Worm (Caenorhabditis elegans): ENCODE measurements around the gene K09C4.7.
A peak's percentile ranks its signal among the peaks of the same experiment; 100 is the strongest.

K09C4.7 gene

DNA sequence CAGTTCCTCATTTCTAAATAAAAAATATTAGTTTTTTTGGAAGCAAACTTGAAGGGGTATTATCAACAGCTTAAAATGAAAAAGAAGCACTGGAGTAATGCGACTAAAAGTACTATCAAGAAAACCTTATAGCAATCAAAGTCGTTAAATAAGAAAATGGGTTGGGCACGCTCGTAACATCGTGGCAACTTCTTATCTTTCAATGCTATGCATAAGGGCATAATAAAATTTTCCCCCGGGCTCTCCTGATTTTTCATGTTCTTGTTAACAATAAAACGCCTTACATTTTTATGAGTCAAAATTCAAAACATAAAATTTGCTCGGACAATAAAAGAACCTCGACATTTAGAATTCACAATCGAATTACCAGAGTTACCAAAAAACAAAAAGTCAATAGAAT lies 29.1 kb upstream of the K09C4.7 start, which contains the start of gene irg-7:
Gene irg-7 (minus strand): TSS at position 23 of the 400 bp plus-strand sequence.
- TF ChIP-seq fos-1 (tag; optimal IDR thresholded peaks at IDR 0.05) (peak; percentile 57), crh-2 (tag; optimal IDR thresholded peaks at IDR 0.05) (peak; percentile 59), sma-9 (GFP tag; optimal IDR thresholded peaks at IDR 0.05) (peak; percentile 14), sma-9 (tag; optimal IDR thresholded peaks at IDR 0.05) (no peak), nhr-237 (tag; optimal IDR thresholded peaks at IDR 0.05) (no peak)

DNA sequence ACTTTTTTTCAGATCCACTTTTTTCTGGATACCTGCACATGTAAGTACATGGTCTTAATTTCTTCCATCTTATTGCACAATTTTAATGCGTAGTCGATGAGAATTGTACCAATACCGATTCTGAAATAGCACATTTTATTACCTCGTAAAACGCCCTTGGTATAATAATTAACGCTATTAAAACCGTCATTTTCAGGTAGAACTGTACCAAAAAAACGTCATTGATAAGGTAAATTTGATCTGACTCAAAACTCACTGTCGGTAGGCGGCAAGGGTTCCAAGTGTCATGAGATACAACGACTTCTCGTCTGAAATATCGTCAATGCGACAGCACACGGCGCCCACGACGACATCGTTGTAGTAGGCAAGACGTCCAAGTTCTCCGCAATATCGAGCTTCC lies 28.3 kb upstream of the K09C4.7 start:
- TF ChIP-seq fos-1 (tag; optimal IDR thresholded peaks at IDR 0.05) (peak; percentile 25), nhr-23 (tag; optimal IDR thresholded peaks at IDR 0.05) (no peak)

DNA sequence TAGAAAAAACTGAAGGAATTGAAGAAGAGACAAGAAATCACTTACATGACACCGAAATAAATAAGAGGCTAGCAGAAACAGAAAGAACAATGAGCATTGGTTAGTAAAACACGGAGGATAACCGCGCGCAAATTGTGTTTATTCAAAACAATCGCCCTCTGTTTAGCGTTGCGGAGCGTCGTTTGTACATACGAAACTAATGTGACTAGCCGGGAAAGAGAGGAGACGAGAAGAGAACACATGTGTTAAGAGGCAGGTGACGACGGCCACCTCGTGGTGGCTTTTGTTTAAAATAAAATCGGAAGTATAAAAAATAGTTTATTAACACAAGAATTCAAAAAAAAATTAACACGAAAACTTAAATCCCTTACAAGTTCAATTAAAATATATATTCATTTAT lies 26.9 kb upstream of the K09C4.7 start, which contains the start of gene F40F4.7:
Gene F40F4.7 (minus strand): TSS at position 122 of the 400 bp plus-strand sequence.
- peak; percentile 33 for TF ChIP-seq crh-2 (tag; optimal IDR thresholded peaks at IDR 0.05)
- peak; percentile 41 to 49 for TF ChIP-seq mdl-1 (tag; optimal IDR thresholded peaks at IDR 0.05)
- no peak for TF ChIP-seq Y55F3AM.14 (GFP tag; optimal IDR thresholded peaks at IDR 0.05)
- TF ChIP-seq sma-9 (GFP tag; optimal IDR thresholded peaks at IDR 0.05), result peak; percentile 71
- no peak for TF ChIP-seq sma-9 (tag; optimal IDR thresholded peaks at IDR 0.05)
- peak; percentile 10 for TF ChIP-seq lin-11 (tag; optimal IDR thresholded peaks at IDR 0.05)
- TF ChIP-seq egl-27 (tag; optimal IDR thresholded peaks at IDR 0.05), result peak; percentile 38
- peak; percentile 28 for TF ChIP-seq nhr-21 (tag; optimal IDR thresholded peaks at IDR 0.05)
- no peak for TF ChIP-seq ceh-82 (tag; optimal IDR thresholded peaks at IDR 0.05)
- peak; percentile 64 for TF ChIP-seq fos-1 (tag; optimal IDR thresholded peaks at IDR 0.05)
- peak; percentile 36 for TF ChIP-seq F13H6.1 (tag; optimal IDR thresholded peaks at IDR 0.05)
- TF ChIP-seq lin-39 (tag; optimal IDR thresholded peaks at IDR 0.05), result no peak
- TF ChIP-seq skn-1 (tag; optimal IDR thresholded peaks at IDR 0.05), result peak; percentile 16
- peak; percentile 88 for TF ChIP-seq nhr-129 (tag; optimal IDR thresholded peaks at IDR 0.05)
- no peak for TF ChIP-seq nhr-12 (tag; optimal IDR thresholded peaks at IDR 0.05)
- TF ChIP-seq lsy-2 (tag; optimal IDR thresholded peaks at IDR 0.05), result peak; percentile 14 to 71
- TF ChIP-seq sma-3 (GFP tag; optimal IDR thresholded peaks at IDR 0.05), result peak; percentile 43

DNA sequence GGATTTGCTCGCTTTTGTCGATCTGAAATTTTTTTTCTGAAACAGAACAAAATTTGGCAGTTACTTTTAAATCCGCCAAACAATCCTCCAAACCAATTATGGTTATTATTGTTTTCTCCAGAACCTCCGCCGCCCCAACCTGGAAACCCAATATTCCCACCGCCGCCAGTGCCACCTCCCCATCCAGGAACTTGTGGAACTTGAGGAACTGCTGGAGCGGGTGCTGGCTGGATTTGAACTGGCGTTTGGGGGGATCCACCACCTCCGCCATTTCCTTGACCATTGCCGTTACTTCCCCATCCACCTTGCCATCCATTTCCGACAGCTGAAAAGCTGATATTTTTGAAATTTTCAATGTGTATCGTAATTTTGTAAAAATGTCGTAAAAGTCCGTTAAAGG lies 24.9 kb upstream of the K09C4.7 start:
- TF ChIP-seq nhr-11 (tag; optimal IDR thresholded peaks at IDR 0.05), result no peak
- no peak for TF ChIP-seq nhr-6 (tag; optimal IDR thresholded peaks at IDR 0.05)
- no peak for TF ChIP-seq nhr-77 (tag; optimal IDR thresholded peaks at IDR 0.05)

DNA sequence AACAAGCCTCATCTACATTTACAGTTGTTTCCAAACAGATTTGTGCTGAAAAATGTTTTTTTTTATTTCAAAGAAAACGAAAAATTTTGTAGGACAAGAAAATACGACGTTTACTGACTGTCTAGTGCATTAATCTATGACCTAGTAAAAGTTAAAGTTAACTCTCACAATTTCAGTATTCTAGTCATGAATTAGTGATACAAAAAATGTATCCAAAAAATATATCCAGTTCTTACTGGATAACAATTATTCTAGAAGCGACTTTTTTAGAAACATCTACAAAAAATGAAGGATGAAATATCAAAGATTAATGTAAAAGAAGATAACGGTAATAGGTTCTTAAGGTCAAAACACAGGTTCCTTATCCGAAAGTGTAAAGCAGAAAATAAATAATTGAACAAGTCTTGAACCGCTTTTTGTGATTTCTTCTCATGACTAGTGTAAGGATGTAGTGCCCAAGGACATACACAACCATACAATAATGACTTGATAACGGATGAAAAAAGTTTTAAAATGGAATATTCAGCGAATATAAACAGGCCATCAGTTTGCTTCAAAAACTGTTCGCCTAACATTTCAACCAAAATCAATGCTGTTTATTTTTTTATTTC lies 22.1 kb upstream of the K09C4.7 start, which contains the start of gene pqn-37:
Gene pqn-37 (minus strand): TSS at position 51 of the 611 bp plus-strand sequence.
- TF ChIP-seq nhr-25 (tag; optimal IDR thresholded peaks at IDR 0.05), result peak; percentile 64
- no peak for TF ChIP-seq ztf-11 (tag; optimal IDR thresholded peaks at IDR 0.05)
- no peak for TF ChIP-seq ztf-1 (GFP tag; conservative IDR thresholded peaks at IDR 0.05)

DNA sequence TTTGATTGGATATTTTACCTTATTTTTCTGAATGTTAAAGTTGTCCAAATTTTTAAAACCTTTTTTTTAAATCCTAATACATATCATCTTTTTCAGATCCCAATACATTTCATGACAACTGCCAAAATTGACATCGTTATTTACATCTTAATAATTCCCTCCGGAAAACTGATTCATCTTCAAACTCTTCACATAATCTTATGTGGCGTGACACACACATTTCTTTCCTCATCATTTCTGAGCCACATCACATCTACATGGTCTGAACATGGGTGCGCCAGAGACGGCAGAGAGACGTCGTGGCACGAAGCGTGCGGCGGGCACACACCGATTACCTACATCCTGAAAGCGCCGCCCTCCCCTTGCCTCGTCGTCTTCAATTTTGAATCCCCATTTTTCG lies 20.2 kb upstream of the K09C4.7 start, which contains the start of gene tba-9:
Gene tba-9 (plus strand): TSS at position 301 of the 400 bp plus-strand sequence.
- TF ChIP-seq skn-1 (tag; optimal IDR thresholded peaks at IDR 0.05) (no peak), nhr-237 (tag; optimal IDR thresholded peaks at IDR 0.05) (no peak), mdl-1 (tag; optimal IDR thresholded peaks at IDR 0.05) (no peak), sma-3 (GFP tag; optimal IDR thresholded peaks at IDR 0.05) (no peak), nhr-12 (tag; optimal IDR thresholded peaks at IDR 0.05) (no peak), mbf-1 (tag; optimal IDR thresholded peaks at IDR 0.05) (no peak), nhr-11 (tag; optimal IDR thresholded peaks at IDR 0.05) (no peak), alr-1 (tag; optimal IDR thresholded peaks at IDR 0.05) (no peak), nhr-10 (tag; optimal IDR thresholded peaks at IDR 0.05) (no peak), ZK546.5 (tag; optimal IDR thresholded peaks at IDR 0.05) (no peak), zag-1 (tag; optimal IDR thresholded peaks at IDR 0.05) (no peak), aly-2 (tag; optimal IDR thresholded peaks at IDR 0.05) (no peak), unc-55 (GFP tag; optimal IDR thresholded peaks at IDR 0.05) (no peak), ceh-82 (tag; optimal IDR thresholded peaks at IDR 0.05) (no peak), elt-3 (tag; optimal IDR thresholded peaks at IDR 0.05) (no peak), lin-39 (tag; optimal IDR thresholded peaks at IDR 0.05) (no peak), ztf-11 (tag; optimal IDR thresholded peaks at IDR 0.05) (no peak), egl-27 (tag; optimal IDR thresholded peaks at IDR 0.05) (no peak), ztf-1 (GFP tag; conservative IDR thresholded peaks at IDR 0.05) (no peak), crh-2 (tag; optimal IDR thresholded peaks at IDR 0.05) (no peak)

Measured in whole organism, L2 larva.